Fruit fly (Drosophila melanogaster) whole organism, embryonic: ENCODE measurements around the gene peng.

ENCODE experiments used
- BEAF-32 ChIP-seq: fragments of 200-800 bp; sonication (Bioruptor generic); optimal IDR thresholded peaks from 3 replicates; lab custom pipeline; 2017; ENCODE audit warnings: missing biosample characterization, missing genetic modification characterization, mild to moderate bottlenecking, moderate library complexity, missing genetic modification reagents
- Bdp1 ChIP-seq: fragments of 200-800 bp; sonication (Bioruptor generic); optimal IDR thresholded peaks from 3 replicates; lab custom pipeline; 2016; ENCODE audit warnings: missing biosample characterization, missing genetic modification characterization
- CG12299 ChIP-seq: fragments of 200-800 bp; sonication (Bioruptor generic); optimal IDR thresholded peaks from 2 replicates; lab custom pipeline; 2018; ENCODE audit warnings: missing biosample characterization, mild to moderate bottlenecking, missing genetic modification characterization
- CG12744 ChIP-seq: fragments of 200-800 bp; sonication (Bioruptor generic); optimal IDR thresholded peaks from 2 replicates; lab custom pipeline; 2016; ENCODE audit warnings: missing biosample characterization, missing genetic modification characterization
- CG17912 ChIP-seq: fragments of 200-800 bp; sonication (Bioruptor generic); optimal IDR thresholded peaks from 2 replicates; lab custom pipeline; 2018; ENCODE audit warnings: missing biosample characterization, mild to moderate bottlenecking, missing genetic modification characterization
- CG32767 ChIP-seq: fragments of 200-800 bp; sonication (Bioruptor generic); IDR thresholded peaks from 2 replicates; pipeline ENCODE4 v1.3.6; 2022; ENCODE audit warnings: missing biosample characterization, missing genetic modification characterization
- CG5180 ChIP-seq: fragments of 200-800 bp; sonication (Bioruptor generic); optimal IDR thresholded peaks from 3 replicates; lab custom pipeline; 2017; ENCODE audit warnings: missing biosample characterization, missing genetic modification characterization, mild to moderate bottlenecking, moderate library complexity, missing genetic modification reagents
- CG6765 ChIP-seq: fragments of 200-800 bp; sonication (Bioruptor generic); optimal IDR thresholded peaks from 3 replicates; lab custom pipeline; 2017; ENCODE audit warnings: missing biosample characterization, mild to moderate bottlenecking, missing genetic modification characterization
- CG8388 ChIP-seq: fragments of 200-800 bp; sonication (Bioruptor generic); optimal IDR thresholded peaks from 2 replicates; lab custom pipeline; 2019; ENCODE audit warnings: missing biosample characterization, mild to moderate bottlenecking, missing genetic modification characterization, moderate library complexity
- CG8765 ChIP-seq: fragments of 200-800 bp; sonication (Bioruptor generic); IDR thresholded peaks from 2 replicates; pipeline ENCODE4 v1.3.6; 2022; ENCODE audit warnings: missing biosample characterization, missing genetic modification characterization
- CG8924 ChIP-seq: fragments of 200-800 bp; optimal IDR thresholded peaks from 3 replicates; lab custom pipeline; 2019; ENCODE audit warnings: missing biosample characterization, mild to moderate bottlenecking, missing genetic modification characterization, moderate library complexity
- CG8944 ChIP-seq: fragments of 200-800 bp; sonication (Bioruptor generic); optimal IDR thresholded peaks from 3 replicates; lab custom pipeline; 2016; ENCODE audit warnings: missing biosample characterization, missing genetic modification characterization
- CkIIα-i1 ChIP-seq: fragments of 200-800 bp; sonication (Bioruptor generic); IDR thresholded peaks from 2 replicates; pipeline ENCODE4 v1.3.6; 2022; ENCODE audit warnings: missing biosample characterization, missing genetic modification characterization
- Deaf1 ChIP-seq: fragments of 200-800 bp; optimal IDR thresholded peaks from 3 replicates; lab custom pipeline; 2019; ENCODE audit warnings: missing biosample characterization, mild to moderate bottlenecking, missing genetic modification characterization, moderate library complexity
- Fer2 ChIP-seq: fragments of 200-800 bp; sonication (Bioruptor generic); optimal IDR thresholded peaks from 2 replicates; lab custom pipeline; 2018; ENCODE audit warnings: missing biosample characterization, mild to moderate bottlenecking, missing genetic modification characterization, moderate library complexity
- GATAe ChIP-seq: fragments of 200-800 bp; sonication (Bioruptor generic); conservative IDR thresholded peaks from 2 replicates; pipeline ENCODE4 v1.3.6; 2022; ENCODE audit warnings: missing biosample characterization, missing genetic modification characterization
- HHEX ChIP-seq: fragments of 200-800 bp; sonication (Bioruptor generic); optimal IDR thresholded peaks from 3 replicates; lab custom pipeline; 2017; ENCODE audit warnings: missing biosample characterization, mild to moderate bottlenecking, missing genetic modification characterization, missing genetic modification reagents
- HLH3B ChIP-seq: fragments of 200-800 bp; sonication (Bioruptor generic); IDR thresholded peaks from 2 replicates; pipeline ENCODE4 v1.3.6; 2022; ENCODE audit warnings: missing biosample characterization, missing genetic modification characterization
- HLHmδ ChIP-seq: fragments of 200-800 bp; sonication (Bioruptor generic); optimal IDR thresholded peaks from 2 replicates; lab custom pipeline; 2018; ENCODE audit warnings: missing biosample characterization, mild to moderate bottlenecking, missing genetic modification characterization, moderate library complexity
- HmgZ ChIP-seq: fragments of 200-800 bp; sonication (Bioruptor generic); optimal IDR thresholded peaks from 2 replicates; lab custom pipeline; 2018; ENCODE audit warnings: missing biosample characterization, mild to moderate bottlenecking, missing genetic modification characterization
- MESR4 ChIP-seq: fragments of 200-800 bp; sonication (Bioruptor generic); optimal IDR thresholded peaks from 2 replicates; lab custom pipeline; 2018; ENCODE audit warnings: missing biosample characterization, mild to moderate bottlenecking, missing genetic modification characterization, moderate library complexity
- Nf-YA ChIP-seq: fragments of 200-800 bp; sonication (Bioruptor generic); IDR thresholded peaks from 2 replicates; pipeline ENCODE4 v1.3.6; 2022; ENCODE audit warnings: missing biosample characterization, missing genetic modification characterization
- Nf-YC ChIP-seq: fragments of 200-800 bp; optimal IDR thresholded peaks from 3 replicates; lab custom pipeline; 2019; ENCODE audit warnings: missing biosample characterization, mild to moderate bottlenecking, missing genetic modification characterization, moderate library complexity
- Rx ChIP-seq: fragments of 200-800 bp; sonication (Bioruptor generic); IDR thresholded peaks from 2 replicates; pipeline ENCODE4 v1.3.6; 2022; ENCODE audit warnings: missing biosample characterization, missing genetic modification characterization
- Scr ChIP-seq: fragments of 200-800 bp; sonication (Bioruptor generic); IDR thresholded peaks from 2 replicates; pipeline ENCODE4 v1.3.6; 2022; ENCODE audit warnings: missing biosample characterization, missing genetic modification characterization; ENCODE audit not compliant: partially characterized antibody
- Six4 ChIP-seq: fragments of 200-800 bp; sonication (Bioruptor generic); optimal IDR thresholded peaks from 2 replicates; lab custom pipeline; 2016; ENCODE audit warnings: missing biosample characterization, missing genetic modification characterization
- amos ChIP-seq: fragments of 200-800 bp; sonication (Bioruptor generic); IDR thresholded peaks from 2 replicates; pipeline ENCODE4 v1.3.6; 2022; ENCODE audit warnings: missing biosample characterization, missing genetic modification characterization; ENCODE audit not compliant: partially characterized antibody
- ara ChIP-seq: fragments of 200-800 bp; sonication (Bioruptor generic); IDR thresholded peaks from 2 replicates; pipeline ENCODE4 v1.3.6; 2022; ENCODE audit warnings: missing biosample characterization, missing genetic modification characterization
- ash1 ChIP-seq: fragments of 200-800 bp; sonication (Bioruptor generic); optimal IDR thresholded peaks from 2 replicates; lab custom pipeline; 2018; ENCODE audit warnings: missing biosample characterization, mild to moderate bottlenecking, missing genetic modification characterization
- cad ChIP-seq: fragments of >200 bp; optimal IDR thresholded peaks from 2 replicates; lab custom pipeline; 2017; ENCODE audit warnings: missing biosample characterization, missing genetic modification characterization
- cg ChIP-seq: fragments of 200-800 bp; sonication (Bioruptor generic); optimal IDR thresholded peaks from 3 replicates; lab custom pipeline; 2019; ENCODE audit warnings: missing biosample characterization, mild to moderate bottlenecking, missing genetic modification characterization, moderate library complexity
- chm ChIP-seq: fragments of 200-800 bp; sonication (Bioruptor generic); IDR thresholded peaks from 2 replicates; pipeline ENCODE4 v1.3.6; 2022; ENCODE audit warnings: missing biosample characterization, missing genetic modification characterization
- dati ChIP-seq: fragments of 200-800 bp; sonication (Bioruptor generic); IDR thresholded peaks from 2 replicates; pipeline ENCODE4 v1.3.6; 2022; ENCODE audit warnings: missing biosample characterization, missing genetic modification characterization
- en ChIP-seq: fragments of 200-800 bp; sonication (Bioruptor generic); optimal IDR thresholded peaks from 2 replicates; lab custom pipeline; 2016; ENCODE audit warnings: missing biosample characterization, missing genetic modification characterization
- gro ChIP-seq: fragments of 200-800 bp; sonication (Bioruptor generic); optimal IDR thresholded peaks from 2 replicates; lab custom pipeline; 2016; ENCODE audit warnings: missing biosample characterization, missing genetic modification characterization
- gsb ChIP-seq: fragments of 200-800 bp; sonication (Bioruptor generic); IDR thresholded peaks from 2 replicates; pipeline ENCODE4 v1.3.6; 2022; ENCODE audit warnings: missing biosample characterization, missing genetic modification characterization
- hb ChIP-seq: fragments of 200-800 bp; sonication (Bioruptor generic); IDR thresholded peaks from 3 replicates; pipeline ENCODE4 v1.3.6; 2022; ENCODE audit warnings: missing biosample characterization, missing genetic modification characterization; ENCODE audit not compliant: partially characterized antibody
- her ChIP-seq: fragments of 200-800 bp; sonication (Bioruptor generic); optimal IDR thresholded peaks from 2 replicates; lab custom pipeline; 2016; ENCODE audit warnings: missing biosample characterization, missing genetic modification characterization
- kni ChIP-seq: fragments of 200-800 bp; sonication (Bioruptor generic); optimal IDR thresholded peaks from 3 replicates; lab custom pipeline; 2017; ENCODE audit warnings: mild to moderate bottlenecking, missing biosample characterization, missing genetic modification reagents, missing genetic modification characterization
- lilli ChIP-seq: fragments of 200-800 bp; sonication (Bioruptor generic); optimal IDR thresholded peaks from 3 replicates; lab custom pipeline; 2016; ENCODE audit warnings: missing biosample characterization, missing genetic modification characterization
- mam ChIP-seq: fragments of 200-800 bp; sonication (Bioruptor generic); optimal IDR thresholded peaks from 3 replicates; lab custom pipeline; 2016; ENCODE audit warnings: missing biosample characterization, missing genetic modification characterization
- nau ChIP-seq: fragments of 200-800 bp; sonication (Bioruptor generic); optimal IDR thresholded peaks from 3 replicates; lab custom pipeline; 2017; ENCODE audit warnings: missing biosample characterization, mild to moderate bottlenecking, missing genetic modification characterization, missing genetic modification reagents
- salm ChIP-seq: fragments of 200-800 bp; sonication (Bioruptor generic); optimal IDR thresholded peaks from 2 replicates; lab custom pipeline; 2018; ENCODE audit warnings: missing biosample characterization, mild to moderate bottlenecking, missing genetic modification characterization
- sr ChIP-seq: fragments of 200-800 bp; sonication (Bioruptor generic); IDR thresholded peaks from 3 replicates; pipeline ENCODE4 v1.3.6; 2022; ENCODE audit warnings: missing biosample characterization, missing genetic modification characterization
- tin ChIP-seq: fragments of 200-800 bp; sonication (Bioruptor generic); optimal IDR thresholded peaks from 3 replicates; lab custom pipeline; 2016; ENCODE audit warnings: missing biosample characterization, missing genetic modification characterization
- tna ChIP-seq: fragments of 200-800 bp; sonication (Bioruptor generic); IDR thresholded peaks from 2 replicates; pipeline ENCODE4 v1.3.6; 2022; ENCODE audit warnings: missing biosample characterization, missing genetic modification characterization; ENCODE audit not compliant: partially characterized antibody
- ttk ChIP-seq: fragments of 200-800 bp; sonication (Bioruptor generic); IDR thresholded peaks from 2 replicates; pipeline ENCODE4 v2.1.2; 2022; ENCODE audit warnings: missing biosample characterization, missing genetic modification characterization
- tup ChIP-seq: fragments of 200-800 bp; sonication (Bioruptor generic); optimal IDR thresholded peaks from 2 replicates; lab custom pipeline; 2016; ENCODE audit warnings: missing biosample characterization, mild to moderate bottlenecking, missing genetic modification characterization, moderate library complexity
- vvl ChIP-seq: fragments of 200-800 bp; sonication (Bioruptor generic); IDR thresholded peaks from 2 replicates; pipeline ENCODE4 v1.3.6; 2022; ENCODE audit warnings: missing biosample characterization, missing genetic modification characterization

Gene peng

DNA sequence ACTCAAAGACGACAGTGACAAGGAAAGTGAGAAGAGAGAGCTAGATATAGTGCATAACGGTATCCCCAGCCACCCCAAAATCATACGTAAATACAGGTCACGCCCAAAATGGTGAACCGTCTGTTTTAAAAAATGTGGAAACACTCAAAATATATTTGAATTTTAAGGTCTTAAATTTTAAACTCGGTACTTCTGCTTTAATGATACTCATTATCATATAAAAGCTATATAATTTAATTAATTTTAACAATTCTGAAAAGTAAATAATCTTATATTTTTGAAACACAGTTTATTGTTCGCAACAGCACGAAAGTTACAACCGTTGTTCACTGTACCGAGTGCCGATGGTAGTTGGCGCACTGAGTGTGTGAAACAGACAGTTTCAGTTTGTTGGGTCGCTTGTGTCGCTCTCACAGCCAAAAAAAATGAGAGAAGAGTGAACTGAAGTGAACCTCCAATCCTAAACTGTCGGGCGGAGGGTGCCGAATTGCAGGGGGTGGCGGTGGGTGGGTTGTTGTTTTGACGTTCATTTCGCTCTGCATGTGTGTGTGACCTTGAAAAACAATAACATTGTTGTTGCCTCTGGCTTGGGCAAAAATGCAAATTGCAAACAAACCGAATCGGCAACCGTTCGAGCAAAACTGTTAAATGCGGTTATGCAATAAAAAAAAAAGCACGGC lies 16.8 kb upstream of the peng start (continued):
- TF ChIP-seq Fer2 (tag; lab: Kevin White, UChicago) (peak; percentile 91), amos (GFP tag; lab: Robert Waterston, UW) (no peak), Nf-YA (GFP tag; lab: Robert Waterston, UW) (peak; percentile 56), Scr (GFP tag; lab: Robert Waterston, UW) (no peak), Deaf1 (tag; lab: Kevin White, UChicago) (peak; percentile 78), lilli (GFP tag; lab: Kevin White, UChicago) (peak; percentile 83), cg (GFP tag; lab: Kevin White, UChicago) (peak; percentile 12), CG17912 (GFP tag; lab: Kevin White, UChicago) (no peak), hb (GFP tag; lab: Robert Waterston, UW) (no peak), mam (GFP tag; lab: Kevin White, UChicago) (peak; percentile 53), her (no peak), Nf-YC (tag; lab: Kevin White, UChicago) (peak; percentile 86), CG5180 (GFP tag; lab: Kevin White, UChicago) (peak; percentile 83), GATAe (GFP tag; lab: Robert Waterston, UW) (peak; percentile 57; the same call in 1 of the 2 replicates), tna (GFP tag; lab: Robert Waterston, UW) (no peak), MESR4 (GFP tag; lab: Kevin White, UChicago) (peak; percentile 9), en (GFP tag; lab: Kevin White, UChicago) (no peak), CG12744 (peak; percentile 19), ara (GFP tag; lab: Robert Waterston, UW) (peak; percentile 72), HLH3B (peak; percentile 87), CG12299 (peak; percentile 93), cad (no peak), Bdp1 (GFP tag; lab: Kevin White, UChicago) (peak; percentile 9), gsb (GFP tag; lab: Robert Waterston, UW) (peak; percentile 84), CG32767 (peak; percentile 86), vvl (peak; percentile 88), ash1 (GFP tag; lab: Kevin White, UChicago) (peak; percentile 57), HLHmδ (no peak), dati (GFP tag; lab: Robert Waterston, UW) (no peak), salm (tag; lab: Kevin White, UChicago) (peak; percentile 87), CG8924 (tag; lab: Kevin White, UChicago) (peak; percentile 96), kni (GFP tag; lab: Kevin White, UChicago) (peak; percentile 84), Rx (GFP tag; lab: Robert Waterston, UW) (no peak; the same call in none of the 2 replicates), sr (no peak), ttk (peak; percentile 83), Six4 (GFP tag; lab: Kevin White, UChicago) (peak; percentile 86), nau (GFP tag; lab: Kevin White, UChicago) (peak; percentile 90), HHEX (peak; percentile 92), tup (GFP tag; lab: Kevin White, UChicago) (peak; percentile 36), CG8765 (GFP tag; lab: Robert Waterston, UW) (0 out of 2 replicates have a peak, but pooled peaks have one; percentile 45), HmgZ (peak; percentile 88), chm (GFP tag; lab: Robert Waterston, UW) (no peak; the same call in 1 of the 2 replicates), BEAF-32 (GFP tag; lab: Kevin White, UChicago) (peak; percentile 10), CG8944 (peak; percentile 43), CkIIα-i1 (no peak; the same call in 1 of the 2 replicates), CG8388 (GFP tag; lab: Kevin White, UChicago) (peak; percentile 92), gro (peak; percentile 14), CG6765 (GFP tag; lab: Kevin White, UChicago) (peak; percentile 88), tin (GFP tag; lab: Kevin White, UChicago) (peak; percentile 89)
